Fruit fly (Drosophila melanogaster) whole organism, embryonic: ENCODE results near the gene CG32483.

ENCODE experiments used
- ATbp ChIP-seq: fragments of 200-800 bp; sonication (Bioruptor generic); optimal IDR thresholded peaks from 2 replicates; lab custom pipeline; 2017; ENCODE audit warnings: missing biosample characterization, mild to moderate bottlenecking, missing genetic modification characterization, missing genetic modification reagents
- Ada2b ChIP-seq: fragments of 200-800 bp; sonication (Bioruptor generic); IDR thresholded peaks from 2 replicates; pipeline ENCODE4 v1.3.6; 2022; ENCODE audit warnings: missing biosample characterization, missing genetic modification characterization
- Aef1 ChIP-seq: fragments of 200-800 bp; sonication (Bioruptor generic); IDR thresholded peaks from 3 replicates; pipeline ENCODE4 v1.3.6; 2022; ENCODE audit warnings: missing biosample characterization, missing genetic modification characterization
- CG1024 ChIP-seq: fragments of 200-800 bp; sonication (Bioruptor generic); IDR thresholded peaks from 2 replicates; pipeline ENCODE4 v1.3.6; 2022; ENCODE audit warnings: missing biosample characterization, missing genetic modification characterization
- CG10267 ChIP-seq: fragments of 200-800 bp; sonication (Bioruptor generic); optimal IDR thresholded peaks from 2 replicates; lab custom pipeline; 2018; ENCODE audit warnings: missing biosample characterization, mild to moderate bottlenecking, missing genetic modification characterization, moderate library complexity
- CG10543 ChIP-seq: fragments of 200-800 bp; sonication (Bioruptor generic); optimal IDR thresholded peaks from 3 replicates; lab custom pipeline; 2017; ENCODE audit warnings: missing biosample characterization, mild to moderate bottlenecking, missing genetic modification characterization, moderate library complexity
- CG11247 ChIP-seq: fragments of 200-800 bp; sonication (Bioruptor generic); IDR thresholded peaks from 2 replicates; pipeline ENCODE4 v1.3.6; 2022; ENCODE audit warnings: missing biosample characterization, missing genetic modification characterization
- CG12942 ChIP-seq: fragments of 200-800 bp; sonication (Bioruptor generic); optimal IDR thresholded peaks from 3 replicates; lab custom pipeline; 2016; ENCODE audit warnings: missing biosample characterization, missing genetic modification characterization
- CG16813 ChIP-seq: fragments of 200-800 bp; sonication (Bioruptor generic); IDR thresholded peaks from 3 replicates; pipeline ENCODE4 v1.3.6; 2022; ENCODE audit warnings: missing biosample characterization, missing genetic modification characterization; ENCODE audit not compliant: partially characterized antibody
- CG16863 ChIP-seq: fragments of 200-800 bp; sonication (Bioruptor generic); optimal IDR thresholded peaks from 3 replicates; lab custom pipeline; 2016; ENCODE audit warnings: missing biosample characterization, missing genetic modification characterization
- CG17568 ChIP-seq: fragments of 200-800 bp; sonication (Bioruptor generic); optimal IDR thresholded peaks from 2 replicates; lab custom pipeline; 2018; ENCODE audit warnings: missing biosample characterization, mild to moderate bottlenecking, missing genetic modification characterization, moderate library complexity
- CG18262 ChIP-seq: fragments of 200-800 bp; optimal IDR thresholded peaks from 3 replicates; lab custom pipeline; 2019; ENCODE audit warnings: missing biosample characterization, mild to moderate bottlenecking, missing genetic modification characterization, moderate library complexity
- CG3838 ChIP-seq: fragments of 200-800 bp; sonication (Bioruptor generic); optimal IDR thresholded peaks from 3 replicates; lab custom pipeline; 2016; ENCODE audit warnings: missing biosample characterization, missing genetic modification characterization
- CG3995 ChIP-seq: fragments of 200-800 bp; sonication (Bioruptor generic); optimal IDR thresholded peaks from 3 replicates; lab custom pipeline; 2016; ENCODE audit warnings: missing biosample characterization, missing genetic modification characterization
- CG4820 ChIP-seq: fragments of 200-800 bp; sonication (Bioruptor generic); optimal IDR thresholded peaks from 3 replicates; lab custom pipeline; 2016; ENCODE audit warnings: missing biosample characterization, missing genetic modification characterization
- CG4854 ChIP-seq: fragments of 200-800 bp; sonication (Bioruptor generic); optimal IDR thresholded peaks from 2 replicates; lab custom pipeline; 2016; ENCODE audit warnings: missing biosample characterization, missing genetic modification characterization, inconsistent platforms
- CG6272 ChIP-seq: fragments of 200-800 bp; sonication (Bioruptor generic); IDR thresholded peaks from 2 replicates; pipeline ENCODE4 v1.3.6; 2022; ENCODE audit warnings: missing biosample characterization, missing genetic modification characterization
- CG8944 ChIP-seq: fragments of 200-800 bp; sonication (Bioruptor generic); optimal IDR thresholded peaks from 3 replicates; lab custom pipeline; 2016; ENCODE audit warnings: missing biosample characterization, missing genetic modification characterization
- D19B ChIP-seq: fragments of 200-800 bp; sonication (Bioruptor generic); optimal IDR thresholded peaks from 2 replicates; lab custom pipeline; 2017; ENCODE audit warnings: missing biosample characterization, mild to moderate bottlenecking, missing genetic modification characterization
- Deaf1 ChIP-seq: fragments of 200-800 bp; optimal IDR thresholded peaks from 3 replicates; lab custom pipeline; 2019; ENCODE audit warnings: missing biosample characterization, mild to moderate bottlenecking, missing genetic modification characterization, moderate library complexity
- Dip3 ChIP-seq: fragments of 200-800 bp; sonication (Bioruptor generic); optimal IDR thresholded peaks from 3 replicates; lab custom pipeline; 2016; ENCODE audit warnings: missing biosample characterization, missing genetic modification characterization
- Dref ChIP-seq: fragments of 200-800 bp; sonication (Bioruptor generic); IDR thresholded peaks from 2 replicates; pipeline ENCODE4 v1.3.6; 2022; ENCODE audit warnings: missing biosample characterization, missing genetic modification characterization
- Hmr ChIP-seq: fragments of 200-800 bp; sonication (Bioruptor generic); optimal IDR thresholded peaks from 3 replicates; lab custom pipeline; 2017; ENCODE audit warnings: mild to moderate bottlenecking, missing biosample characterization, missing genetic modification reagents, missing genetic modification characterization
- Hr3 ChIP-seq: fragments of 200-800 bp; sonication (Bioruptor generic); optimal IDR thresholded peaks from 3 replicates; lab custom pipeline; 2016; ENCODE audit warnings: missing biosample characterization, missing genetic modification characterization
- Lhr ChIP-seq: fragments of 200-800 bp; sonication (Bioruptor generic); optimal IDR thresholded peaks from 3 replicates; lab custom pipeline; 2017; ENCODE audit warnings: mild to moderate bottlenecking, missing biosample characterization, missing genetic modification reagents, missing genetic modification characterization
- Lpt ChIP-seq: fragments of >200 bp; optimal IDR thresholded peaks from 2 replicates; lab custom pipeline; 2018; ENCODE audit warnings: missing biosample characterization, missing genetic modification characterization
- NC2β ChIP-seq: fragments of 200-800 bp; sonication (Bioruptor generic); optimal IDR thresholded peaks from 2 replicates; lab custom pipeline; 2016; ENCODE audit warnings: missing biosample characterization, missing genetic modification characterization
- ato ChIP-seq: fragments of 200-800 bp; sonication (Bioruptor generic); IDR thresholded peaks from 2 replicates; pipeline ENCODE4 v1.3.6; 2022; ENCODE audit warnings: missing biosample characterization, missing genetic modification characterization; ENCODE audit not compliant: partially characterized antibody
- bbx ChIP-seq: fragments of 200-800 bp; sonication (Bioruptor generic); IDR thresholded peaks from 2 replicates; pipeline ENCODE4 v1.3.6; 2022; ENCODE audit warnings: missing biosample characterization, missing genetic modification characterization; ENCODE audit not compliant: partially characterized antibody
- cato ChIP-seq: fragments of 200-800 bp; sonication (Bioruptor generic); optimal IDR thresholded peaks from 2 replicates; lab custom pipeline; 2016; ENCODE audit warnings: missing biosample characterization, missing genetic modification characterization, borderline replicate concordance
- da ChIP-seq: fragments of 200-800 bp; sonication (Bioruptor generic); optimal IDR thresholded peaks from 2 replicates; lab custom pipeline; 2016; ENCODE audit warnings: missing biosample characterization, missing genetic modification characterization
- disco-r ChIP-seq: fragments of 200-800 bp; sonication (Bioruptor generic); optimal IDR thresholded peaks from 2 replicates; lab custom pipeline; 2016; ENCODE audit warnings: missing biosample characterization, missing genetic modification characterization
- dmrt11E ChIP-seq: fragments of 200-800 bp; sonication (Bioruptor generic); optimal IDR thresholded peaks from 3 replicates; lab custom pipeline; 2018; ENCODE audit warnings: missing biosample characterization, mild to moderate bottlenecking, missing genetic modification characterization, moderate library complexity
- exex ChIP-seq: fragments of 200-800 bp; sonication (Bioruptor generic); optimal IDR thresholded peaks from 4 replicates; lab custom pipeline; 2018; ENCODE audit warnings: missing biosample characterization, mild to moderate bottlenecking, missing genetic modification characterization, moderate library complexity
- grau ChIP-seq: fragments of 200-800 bp; optimal IDR thresholded peaks from 3 replicates; lab custom pipeline; 2019; ENCODE audit warnings: missing biosample characterization, mild to moderate bottlenecking, missing genetic modification characterization, moderate library complexity
- h ChIP-seq: fragments of >200 bp; optimal IDR thresholded peaks from 2 replicates; lab custom pipeline; 2017
- ham ChIP-seq: fragments of 200-800 bp; sonication (Bioruptor generic); IDR thresholded peaks from 2 replicates; pipeline ENCODE4 v1.3.6; 2022; ENCODE audit warnings: missing biosample characterization, missing genetic modification characterization
- jumu ChIP-seq: fragments of 200-800 bp; sonication (Bioruptor generic); optimal IDR thresholded peaks from 3 replicates; lab custom pipeline; 2016; ENCODE audit warnings: missing biosample characterization, missing genetic modification characterization
- knrl ChIP-seq: fragments of 200-800 bp; sonication (Bioruptor generic); IDR thresholded peaks from 3 replicates; pipeline ENCODE4 v1.3.6; 2022; ENCODE audit warnings: missing biosample characterization, missing genetic modification characterization; ENCODE audit not compliant: partially characterized antibody
- lbe ChIP-seq: fragments of 200-800 bp; sonication (Bioruptor generic); optimal IDR thresholded peaks from 2 replicates; lab custom pipeline; 2016; ENCODE audit warnings: missing biosample characterization, mild to moderate bottlenecking, missing genetic modification characterization
- pho ChIP-seq: fragments of 200-800 bp; sonication (Bioruptor generic); optimal IDR thresholded peaks from 2 replicates; lab custom pipeline; 2016; ENCODE audit warnings: missing biosample characterization, missing genetic modification characterization
- pita ChIP-seq: fragments of 200-800 bp; sonication (Bioruptor generic); optimal IDR thresholded peaks from 2 replicates; lab custom pipeline; 2017; ENCODE audit warnings: missing biosample characterization, mild to moderate bottlenecking, missing genetic modification characterization
- sc ChIP-seq, 3 experiments: fragments of >200 bp in 2 of 3; fragments of 200-800 bp in 1 of 3; sonication (Bioruptor generic) in 1 of 3; optimal IDR thresholded peaks; 2 replicates in 2 of 3; 3 replicates in 1 of 3; lab custom pipeline; 2017; ENCODE audit warnings: mild to moderate bottlenecking in 1 of 3, missing biosample characterization in 1 of 3, missing genetic modification characterization in 1 of 3, missing genetic modification reagents in 1 of 3
- sens-2 ChIP-seq: fragments of 200-800 bp; sonication (Bioruptor generic); IDR thresholded peaks from 2 replicates; pipeline ENCODE4 v1.3.6; 2022; ENCODE audit warnings: missing biosample characterization, missing genetic modification characterization
- sisA ChIP-seq: fragments of 200-800 bp; sonication (Bioruptor generic); IDR thresholded peaks from 2 replicates; pipeline ENCODE4 v1.3.6; 2022; ENCODE audit warnings: missing biosample characterization, missing genetic modification characterization
- stwl ChIP-seq: fragments of 200-800 bp; sonication (Bioruptor generic); optimal IDR thresholded peaks from 3 replicates; lab custom pipeline; 2018; ENCODE audit warnings: missing biosample characterization, mild to moderate bottlenecking, missing genetic modification characterization, moderate library complexity
- tio ChIP-seq: fragments of 200-800 bp; sonication (Bioruptor generic); optimal IDR thresholded peaks from 2 replicates; lab custom pipeline; 2017; ENCODE audit warnings: missing biosample characterization, missing genetic modification characterization, inconsistent platforms
- tx ChIP-seq: fragments of 200-800 bp; sonication (Bioruptor generic); optimal IDR thresholded peaks from 2 replicates; lab custom pipeline; 2016; ENCODE audit warnings: missing biosample characterization, missing genetic modification characterization
- yki ChIP-seq: fragments of >200 bp; optimal IDR thresholded peaks from 3 replicates; lab custom pipeline; 2018
- zen2 ChIP-seq: fragments of 200-800 bp; sonication (Bioruptor generic); IDR thresholded peaks from 3 replicates; pipeline ENCODE4 v1.3.6; 2022; ENCODE audit warnings: missing biosample characterization, missing genetic modification characterization; ENCODE audit not compliant: partially characterized antibody

CG32483 gene

dm6 chr3L:681793-682369 lies 8.0 kb downstream of the CG32483 start (continued):
- TF ChIP-seq CG16813, result peak; percentile 17; the same call in 1 of the 3 replicates
- no peak for TF ChIP-seq tio
- no peak for TF ChIP-seq yki (lab: Kevin White, UChicago)
- TF ChIP-seq da (GFP tag; lab: Kevin White, UChicago), result peak; percentile 7
- TF ChIP-seq CG10267 (tag; lab: Kevin White, UChicago), result peak; percentile 97
- no peak for TF ChIP-seq tx (GFP tag; lab: Kevin White, UChicago)
- TF ChIP-seq Dref (GFP tag; lab: Robert Waterston, UW), result peak; percentile 21; the same call in 1 of the 2 replicates
- no peak for TF ChIP-seq Hr3 (GFP tag; lab: Kevin White, UChicago)
- no peak for TF ChIP-seq ham (GFP tag; lab: Robert Waterston, UW)
- TF ChIP-seq knrl, result peak; percentile 40; the same call in 1 of the 3 replicates
- peak; percentile 21 for TF ChIP-seq dmrt11E (tag; lab: Kevin White, UChicago)
- TF ChIP-seq CG1024 (GFP tag; lab: Robert Waterston, UW), result no peak
- TF ChIP-seq Aef1 (GFP tag; lab: Robert Waterston, UW), result peak; percentile 80
- peak; percentile 15 for TF ChIP-seq exex (tag; lab: Kevin White, UChicago)
- peak; percentile 93 for TF ChIP-seq CG3838 (GFP tag; lab: Kevin White, UChicago)
- TF ChIP-seq sisA (GFP tag; lab: Robert Waterston, UW), result no peak
- TF ChIP-seq CG11247 (GFP tag; lab: Robert Waterston, UW), result 0 out of 2 replicates have a peak, but pooled peaks have one; percentile 17
- TF ChIP-seq CG17568 (GFP tag; lab: Kevin White, UChicago), result no peak
- TF ChIP-seq Deaf1 (tag; lab: Kevin White, UChicago), result peak; percentile 34
- peak; percentile 31 for TF ChIP-seq CG4854 (GFP tag; lab: Kevin White, UChicago)
- TF ChIP-seq ato, result peak; percentile 51
- TF ChIP-seq sc (optimal IDR thresholded peaks at IDR 0.05; lab: Kevin White, UChicago), result no peak
- no peak for TF ChIP-seq sc (GFP tag; optimal IDR thresholded peaks at IDR 0.05; lab: Kevin White, UChicago)
- TF ChIP-seq CG8944 (GFP tag; lab: Kevin White, UChicago), result no peak
- TF ChIP-seq grau (tag; lab: Kevin White, UChicago), result peak; percentile 39
- no peak for TF ChIP-seq Lpt
- no peak for TF ChIP-seq zen2 (GFP tag; lab: Robert Waterston, UW)
- no peak for TF ChIP-seq cato (GFP tag; lab: Kevin White, UChicago)
- TF ChIP-seq bbx (GFP tag; lab: Robert Waterston, UW), result peak; percentile 64
- no peak for TF ChIP-seq Ada2b (GFP tag; lab: Robert Waterston, UW)
- TF ChIP-seq jumu, result peak; percentile 2
- peak; percentile 91 for TF ChIP-seq stwl
- TF ChIP-seq CG10543 (GFP tag; lab: Kevin White, UChicago), result peak; percentile 67
- TF ChIP-seq CG12942 (GFP tag; lab: Kevin White, UChicago), result peak; percentile 12
- no peak for TF ChIP-seq D19B (GFP tag; lab: Kevin White, UChicago)
- TF ChIP-seq Dip3 (GFP tag; lab: Kevin White, UChicago), result peak; percentile 29
- no peak for TF ChIP-seq pita (GFP tag; lab: Kevin White, UChicago)
- no peak for TF ChIP-seq CG4820 (GFP tag; lab: Kevin White, UChicago)
- no peak for TF ChIP-seq CG16863 (GFP tag; lab: Kevin White, UChicago)
- peak; percentile 50 for TF ChIP-seq Lhr (GFP tag; lab: Kevin White, UChicago)
- TF ChIP-seq CG6272 (GFP tag; lab: Robert Waterston, UW), result no peak
- TF ChIP-seq pho, result no peak
- no peak for TF ChIP-seq lbe (GFP tag; lab: Kevin White, UChicago)
- TF ChIP-seq CG18262 (tag; lab: Kevin White, UChicago), result peak; percentile 5
- no peak for TF ChIP-seq CG3995 (GFP tag; lab: Kevin White, UChicago)
- peak; percentile 33 for TF ChIP-seq ATbp (GFP tag; lab: Kevin White, UChicago)
- peak; percentile 53 for TF ChIP-seq NC2β (GFP tag; lab: Kevin White, UChicago)
- peak; percentile 19 for TF ChIP-seq disco-r
- peak; percentile 47 for TF ChIP-seq Hmr (GFP tag; lab: Kevin White, UChicago)
- TF ChIP-seq h (lab: Kevin White, UChicago), result no peak
- no peak for TF ChIP-seq sens-2 (GFP tag; lab: Robert Waterston, UW)
